Fruit fly (Drosophila melanogaster) whole organism, adult: ENCODE data around the gene CG42488.

Experiments used
- CG14711 ChIP-seq: fragments of 200-800 bp; sonication (Bioruptor generic); optimal IDR thresholded peaks from 2 replicates; lab custom pipeline; 2018; ENCODE audit warnings: missing biosample characterization, mild to moderate bottlenecking, missing genetic modification characterization, moderate library complexity
- CG33017 ChIP-seq: fragments of 200-800 bp; sonication (Bioruptor generic); optimal IDR thresholded peaks from 2 replicates; lab custom pipeline; 2018; ENCODE audit warnings: missing biosample characterization, mild to moderate bottlenecking, missing genetic modification characterization, moderate library complexity
- CG5204 ChIP-seq: fragments of 200-800 bp; sonication (Bioruptor generic); optimal IDR thresholded peaks from 2 replicates; lab custom pipeline; 2016; ENCODE audit warnings: missing biosample characterization, missing genetic modification characterization
- Mnt ChIP-seq: fragments of 200-800 bp; sonication (Bioruptor generic); optimal IDR thresholded peaks from 2 replicates; lab custom pipeline; 2016; ENCODE audit warnings: missing biosample characterization, mild to moderate bottlenecking, missing genetic modification characterization
- bab1 ChIP-seq: fragments of 200-800 bp; sonication (Bioruptor generic); optimal IDR thresholded peaks from 3 replicates; lab custom pipeline; 2019; ENCODE audit warnings: missing biosample characterization, mild to moderate bottlenecking, missing genetic modification characterization, moderate library complexity
- cnc ChIP-seq, 2 experiments: fragments of >200 bp; optimal IDR thresholded peaks; 2 replicates each; lab custom pipeline; 2017
- kay ChIP-seq: fragments of 200-800 bp; sonication (Bioruptor generic); peaks from one replicate; lab custom pipeline; 2016; ENCODE audit warnings: missing biosample characterization, missing genetic modification characterization, borderline replicate concordance
- pad ChIP-seq: fragments of 200-800 bp; sonication (Bioruptor generic); optimal IDR thresholded peaks from 3 replicates; lab custom pipeline; 2017; ENCODE audit warnings: missing biosample characterization, missing genetic modification characterization, mild to moderate bottlenecking, moderate library complexity, missing genetic modification reagents
- tj ChIP-seq: fragments of 200-800 bp; sonication (Bioruptor generic); optimal IDR thresholded peaks from 3 replicates; lab custom pipeline; 2017; ENCODE audit warnings: missing biosample characterization, mild to moderate bottlenecking, missing genetic modification characterization, moderate library complexity
- toe ChIP-seq: fragments of 200-800 bp; sonication (Bioruptor generic); optimal IDR thresholded peaks from 2 replicates; lab custom pipeline; 2016; ENCODE audit warnings: missing biosample characterization, missing genetic modification characterization

DNA sequence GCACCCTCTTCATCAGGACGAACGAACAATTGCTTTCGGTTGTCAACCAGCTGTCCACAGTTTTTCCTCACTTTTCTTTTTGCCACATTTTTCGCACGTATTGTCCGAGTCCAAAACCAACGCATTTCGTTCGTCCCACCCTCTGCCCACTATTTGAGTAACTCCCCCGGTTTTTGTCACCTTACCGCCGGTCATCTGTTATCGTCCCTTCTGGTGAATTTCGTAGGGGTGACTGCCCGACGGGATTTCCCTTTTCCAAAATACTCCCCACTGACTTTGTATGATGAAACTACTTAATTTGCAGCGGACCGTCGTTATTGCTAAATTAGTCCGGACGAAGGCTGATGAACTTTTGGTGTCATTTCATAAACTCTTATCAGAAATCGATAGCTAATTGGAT, 25.8 kb upstream of the CG42488 start:
- TF ChIP-seq toe (GFP tag; lab: Kevin White, UChicago) (no peak), kay (GFP tag; lab: Kevin White, UChicago) (no peak), cnc (optimal IDR thresholded peaks at IDR 0.05; lab: Kevin White, UChicago) (no peak), CG14711 (tag; lab: Kevin White, UChicago) (no peak), tj (no peak), pad (GFP tag; lab: Kevin White, UChicago) (no peak), bab1 (GFP tag; lab: Kevin White, UChicago) (no peak), Mnt (GFP tag; lab: Kevin White, UChicago) (no peak), CG33017 (no peak), CG5204 (GFP tag; lab: Kevin White, UChicago) (no peak)
